Worm (Caenorhabditis elegans) whole organism, midembryonic: ENCODE data around the gene aqp-2.

Experiments
- T22C8.4 ChIP-seq: fragments of 200-800 bp; sonication (Bioruptor generic); IDR thresholded peaks from 2 replicates; pipeline ENCODE4 v1.3.6; 2022; ENCODE audit warnings: missing genetic modification characterization, missing compliant biosample characterization
- cog-1 ChIP-seq: sonication (generic microtip); optimal IDR thresholded peaks from 2 replicates; lab custom pipeline; 2016; ENCODE audit warnings: missing genetic modification characterization, missing compliant biosample characterization
- flt-1 ChIP-seq: fragments of 200-800 bp; sonication (Bioruptor generic); IDR thresholded peaks from 2 replicates; pipeline ENCODE4 v1.3.6; 2022; ENCODE audit warnings: missing genetic modification characterization, missing compliant biosample characterization
- klf-2 ChIP-seq: fragments of 200-800 bp; sonication (Bioruptor generic); conservative IDR thresholded peaks from 2 replicates; pipeline ENCODE4 v1.3.6; 2022; ENCODE audit warnings: missing genetic modification reagents, missing genetic modification characterization, missing compliant biosample characterization
- med-1 ChIP-seq: sonication (generic microtip); optimal IDR thresholded peaks from 2 replicates; lab custom pipeline; 2017; ENCODE audit warnings: missing genetic modification characterization, mild to moderate bottlenecking, missing compliant biosample characterization, antibody characterized with exemption, missing genetic modification reagents; ENCODE audit not compliant: insufficient read depth
- ref-1 ChIP-seq: fragments of 200-800 bp; sonication (Bioruptor generic); conservative IDR thresholded peaks from 2 replicates; pipeline ENCODE4 v1.3.6; 2022; ENCODE audit warnings: missing genetic modification reagents, missing genetic modification characterization, missing compliant biosample characterization
- tab-1 ChIP-seq: fragments of 200-800 bp; sonication (Bioruptor generic); IDR thresholded peaks from 2 replicates; pipeline ENCODE4 v1.3.6; 2022; ENCODE audit warnings: missing genetic modification characterization, missing compliant biosample characterization
- ztf-23 ChIP-seq: fragments of 200-800 bp; sonication (Bioruptor generic); IDR thresholded peaks from 2 replicates; pipeline ENCODE4 v1.3.6; 2022; ENCODE audit warnings: missing genetic modification reagents, missing genetic modification characterization, missing compliant biosample characterization
- ztf-29 ChIP-seq: fragments of 200-800 bp; sonication (Bioruptor generic); IDR thresholded peaks from 2 replicates; pipeline ENCODE4 v1.3.6; 2022; ENCODE audit warnings: missing genetic modification reagents, missing genetic modification characterization, missing compliant biosample characterization

aqp-2 gene

DNA sequence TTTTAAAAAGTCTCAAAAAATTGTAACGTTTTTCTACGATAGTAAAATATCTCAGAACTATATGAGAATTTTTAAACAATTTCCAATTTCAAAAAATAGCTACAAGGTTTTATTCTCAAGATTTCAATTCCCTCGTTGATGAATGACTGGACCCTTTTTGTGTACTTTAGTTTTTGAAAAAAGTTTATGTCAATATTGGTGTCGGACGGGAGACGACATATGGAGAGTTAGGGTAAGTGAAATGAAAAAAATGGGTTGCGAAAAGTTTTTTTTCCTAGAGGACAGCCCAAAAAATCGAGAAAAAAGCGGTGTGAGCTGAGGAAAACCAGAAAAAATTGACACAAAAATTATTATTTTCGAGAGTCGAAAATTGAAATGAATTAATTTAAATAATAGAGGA is 19.1 kb upstream of the aqp-2 start:
- TF ChIP-seq cog-1 (tag; lab: Kevin White, UChicago) (no peak), ref-1 (no peak), tab-1 (GFP tag; lab: Robert Waterston, UW) (no peak), ztf-23 (GFP tag; lab: Robert Waterston, UW) (no peak)

ce11 chrII:9280048-9280772 is 18.4 kb upstream of the aqp-2 start, which contains the start of gene gldi-3:
Gene gldi-3, minus strand, starts transcription at chrII:9280098.
- TF ChIP-seq T22C8.4 (GFP tag; lab: Robert Waterston, UW) (no peak), ztf-23 (GFP tag; lab: Robert Waterston, UW) (no peak), ztf-29 (GFP tag; lab: Robert Waterston, UW) (no peak), klf-2 (GFP tag; lab: Robert Waterston, UW) (no peak), ref-1 (no peak), cog-1 (tag; lab: Kevin White, UChicago) (no peak), flt-1 (GFP tag; lab: Robert Waterston, UW) (no peak), med-1 (GFP tag; lab: Kevin White, UChicago) (no peak), tab-1 (GFP tag; lab: Robert Waterston, UW) (no peak)

- no peak for TF ChIP-seq ref-1
- no peak for TF ChIP-seq tab-1 (GFP tag; lab: Robert Waterston, UW)
- no peak for TF ChIP-seq klf-2 (GFP tag; lab: Robert Waterston, UW)
- TF ChIP-seq T22C8.4 (GFP tag; lab: Robert Waterston, UW) = no peak
- no peak for TF ChIP-seq med-1 (GFP tag; lab: Kevin White, UChicago)
- TF ChIP-seq ztf-29 (GFP tag; lab: Robert Waterston, UW) = no peak
- TF ChIP-seq ztf-23 (GFP tag; lab: Robert Waterston, UW) = no peak
- no peak for TF ChIP-seq flt-1 (GFP tag; lab: Robert Waterston, UW)
- TF ChIP-seq cog-1 (tag; lab: Kevin White, UChicago) = no peak
These were observed 17.2 kb upstream of the aqp-2 start for ce11 chrII:9279016-9279415.

DNA sequence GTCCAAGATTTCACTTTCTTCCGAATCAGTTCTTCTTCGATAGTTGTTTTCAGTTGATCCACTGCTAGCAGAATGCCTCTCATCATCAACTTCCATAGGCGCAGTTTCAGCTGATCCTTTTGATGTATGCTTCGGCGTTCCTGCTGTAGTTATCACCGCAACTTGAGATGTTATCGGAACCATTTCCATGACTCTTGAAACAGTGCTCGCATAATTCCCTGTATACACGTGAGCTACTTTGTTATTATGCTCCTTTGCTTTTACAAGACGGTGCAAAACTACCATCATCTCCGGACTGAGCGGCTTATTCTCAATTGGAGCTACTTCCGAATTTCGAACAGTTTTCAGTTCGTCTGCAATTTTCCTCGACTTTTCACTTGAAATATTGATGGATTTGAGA is 15.4 kb upstream of the aqp-2 start:
- TF ChIP-seq ztf-29 (GFP tag; lab: Robert Waterston, UW) (no peak), T22C8.4 (GFP tag; lab: Robert Waterston, UW) (no peak), klf-2 (GFP tag; lab: Robert Waterston, UW) (no peak), ref-1 (no peak), med-1 (GFP tag; lab: Kevin White, UChicago) (no peak), ztf-23 (GFP tag; lab: Robert Waterston, UW) (no peak), flt-1 (GFP tag; lab: Robert Waterston, UW) (no peak), tab-1 (GFP tag; lab: Robert Waterston, UW) (no peak), cog-1 (tag; lab: Kevin White, UChicago) (no peak)

DNA sequence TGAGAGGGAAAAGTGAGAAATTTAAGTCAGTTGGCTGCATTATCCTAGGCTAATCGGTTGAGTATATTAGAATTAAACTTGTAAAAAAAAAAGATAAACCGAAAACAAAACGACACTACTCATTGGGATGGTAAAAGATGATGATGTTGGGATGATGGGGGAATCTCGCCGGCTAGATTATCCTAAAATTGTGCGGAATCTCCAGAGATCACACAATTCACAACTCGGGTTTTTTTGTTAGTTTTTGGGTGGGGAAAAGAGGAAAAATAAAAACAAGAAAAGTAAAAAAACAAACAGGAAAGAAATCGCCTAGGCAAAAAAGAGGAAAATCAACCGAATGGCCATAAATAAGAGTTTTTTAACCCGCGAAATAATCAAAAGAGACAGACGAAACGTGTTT is 13.4 kb upstream of the aqp-2 start:
- TF ChIP-seq klf-2 (GFP tag; lab: Robert Waterston, UW) (no peak), flt-1 (GFP tag; lab: Robert Waterston, UW) (no peak)

DNA sequence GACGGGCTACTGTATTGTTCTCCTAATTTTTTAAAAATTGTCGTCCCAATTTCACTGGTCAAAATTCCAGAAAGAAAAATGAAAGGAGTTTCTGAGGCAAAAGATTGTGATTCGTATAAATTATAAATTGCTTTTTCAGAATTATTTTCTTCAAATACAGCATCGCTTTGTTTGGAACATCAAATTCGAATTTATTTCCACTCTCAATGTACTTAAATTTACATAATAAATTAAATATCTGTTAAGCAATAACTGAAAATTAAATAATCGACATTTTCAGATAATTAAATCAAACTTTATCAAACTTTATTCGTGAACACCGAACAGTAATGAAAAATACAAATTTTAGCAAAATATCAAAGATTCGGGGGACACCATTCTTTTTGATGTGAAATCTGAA is 13.0 kb upstream of the aqp-2 start:
- no peak for TF ChIP-seq ztf-23 (GFP tag; lab: Robert Waterston, UW)
- TF ChIP-seq tab-1 (GFP tag; lab: Robert Waterston, UW) = no peak
- TF ChIP-seq med-1 (GFP tag; lab: Kevin White, UChicago) = no peak
- TF ChIP-seq cog-1 (tag; lab: Kevin White, UChicago) = no peak
- no peak for TF ChIP-seq ztf-29 (GFP tag; lab: Robert Waterston, UW)
- no peak for TF ChIP-seq ref-1
- no peak for TF ChIP-seq klf-2 (GFP tag; lab: Robert Waterston, UW)
- TF ChIP-seq T22C8.4 (GFP tag; lab: Robert Waterston, UW) = no peak

ce11 chrII:9273984-9274383 is 12.2 kb upstream of the aqp-2 start:
- TF ChIP-seq ztf-29 (GFP tag; lab: Robert Waterston, UW) (no peak), med-1 (GFP tag; lab: Kevin White, UChicago) (no peak), T22C8.4 (GFP tag; lab: Robert Waterston, UW) (no peak), tab-1 (GFP tag; lab: Robert Waterston, UW) (no peak)

ce11 chrII:9272942-9273341 is 11.2 kb upstream of the aqp-2 start, which contains the start of gene C01G6.4:
Gene C01G6.4, minus strand, starts transcription at chrII:9273042.
- no peak for TF ChIP-seq med-1 (GFP tag; lab: Kevin White, UChicago)
- TF ChIP-seq ref-1 = no peak
- TF ChIP-seq ztf-29 (GFP tag; lab: Robert Waterston, UW) = no peak
- TF ChIP-seq flt-1 (GFP tag; lab: Robert Waterston, UW) = no peak
- no peak for TF ChIP-seq cog-1 (tag; lab: Kevin White, UChicago)
- TF ChIP-seq klf-2 (GFP tag; lab: Robert Waterston, UW) = no peak
- TF ChIP-seq T22C8.4 (GFP tag; lab: Robert Waterston, UW) = no peak
- no peak for TF ChIP-seq tab-1 (GFP tag; lab: Robert Waterston, UW)
- no peak for TF ChIP-seq ztf-23 (GFP tag; lab: Robert Waterston, UW)

DNA sequence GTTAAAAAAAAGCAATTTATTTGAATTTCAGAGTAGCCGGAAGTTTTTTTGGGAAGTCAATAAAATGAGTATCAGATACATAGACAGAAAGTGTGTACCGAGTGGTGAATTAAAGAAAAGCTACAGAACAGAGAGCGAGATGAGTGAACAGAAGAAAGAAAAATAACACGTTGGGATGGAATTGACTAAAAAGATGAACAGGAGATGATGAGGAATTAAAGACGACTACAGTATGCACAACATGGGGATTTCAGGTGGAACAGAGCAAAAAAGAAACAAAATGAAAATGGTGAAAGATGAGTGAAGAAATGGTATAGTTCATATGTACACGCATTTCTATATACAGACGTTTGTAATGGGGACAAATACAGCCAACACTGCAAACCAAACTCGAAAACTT is 9.5 kb upstream of the aqp-2 start:
- TF ChIP-seq ztf-23 (GFP tag; lab: Robert Waterston, UW) (no peak), ref-1 (no peak), T22C8.4 (GFP tag; lab: Robert Waterston, UW) (no peak), klf-2 (GFP tag; lab: Robert Waterston, UW) (no peak), med-1 (GFP tag; lab: Kevin White, UChicago) (no peak), tab-1 (GFP tag; lab: Robert Waterston, UW) (no peak), ztf-29 (GFP tag; lab: Robert Waterston, UW) (no peak), flt-1 (GFP tag; lab: Robert Waterston, UW) (no peak), cog-1 (tag; lab: Kevin White, UChicago) (no peak)
